Worm (Caenorhabditis elegans): ENCODE results near the gene acbp-6.

- TF ChIP-seq ZK337.2 (GFP tag; IDR thresholded peaks at IDR 0.05): no peak
- no peak for TF ChIP-seq nhr-237 (tag; optimal IDR thresholded peaks at IDR 0.05)
- no peak for TF ChIP-seq skn-1 (tag; optimal IDR thresholded peaks at IDR 0.05)
- TF ChIP-seq Y48G9A.11 (GFP tag; IDR thresholded peaks at IDR 0.05): no peak
- TF ChIP-seq attf-4 (tag; optimal IDR thresholded peaks at IDR 0.05): no peak
- TF ChIP-seq ztf-11 (tag; optimal IDR thresholded peaks at IDR 0.05): no peak
- no peak for TF ChIP-seq nhr-28 (tag; optimal IDR thresholded peaks at IDR 0.05)
- TF ChIP-seq Y105C5A.15 (GFP tag; IDR thresholded peaks at IDR 0.05): no peak
- TF ChIP-seq nhr-77 (tag; optimal IDR thresholded peaks at IDR 0.05): no peak
- no peak for TF ChIP-seq dve-1 (tag; optimal IDR thresholded peaks at IDR 0.05; ENCODE audit: insufficient read depth)
- TF ChIP-seq egl-27 (tag; optimal IDR thresholded peaks at IDR 0.05): no peak
- TF ChIP-seq F26F4.8 (GFP tag; conservative IDR thresholded peaks at IDR 0.05): no peak
- TF ChIP-seq lir-3 (tag; optimal IDR thresholded peaks at IDR 0.05): no peak
These were observed 18.7 kb downstream of the acbp-6 start for ce11 chrII:11954811-11955210.

All from whole organism, L4 larva.